Worm (Caenorhabditis elegans) whole organism, midembryonic: ENCODE measurements around the gene F26D11.1.

ENCODE experiments used
- flt-1 ChIP-seq: fragments of 200-800 bp; sonication (Bioruptor generic); IDR thresholded peaks from 2 replicates; pipeline ENCODE4 v1.3.6; 2022; ENCODE audit warnings: missing genetic modification characterization, missing compliant biosample characterization
- klf-2 ChIP-seq: fragments of 200-800 bp; sonication (Bioruptor generic); conservative IDR thresholded peaks from 2 replicates; pipeline ENCODE4 v1.3.6; 2022; ENCODE audit warnings: missing genetic modification reagents, missing genetic modification characterization, missing compliant biosample characterization
- med-1 ChIP-seq: sonication (generic microtip); optimal IDR thresholded peaks from 2 replicates; lab custom pipeline; 2017; ENCODE audit warnings: missing genetic modification characterization, mild to moderate bottlenecking, missing compliant biosample characterization, antibody characterized with exemption, missing genetic modification reagents; ENCODE audit not compliant: insufficient read depth
- tab-1 ChIP-seq: fragments of 200-800 bp; sonication (Bioruptor generic); IDR thresholded peaks from 2 replicates; pipeline ENCODE4 v1.3.6; 2022; ENCODE audit warnings: missing genetic modification characterization, missing compliant biosample characterization
- ztf-23 ChIP-seq: fragments of 200-800 bp; sonication (Bioruptor generic); IDR thresholded peaks from 2 replicates; pipeline ENCODE4 v1.3.6; 2022; ENCODE audit warnings: missing genetic modification reagents, missing genetic modification characterization, missing compliant biosample characterization
- ztf-29 ChIP-seq: fragments of 200-800 bp; sonication (Bioruptor generic); IDR thresholded peaks from 2 replicates; pipeline ENCODE4 v1.3.6; 2022; ENCODE audit warnings: missing genetic modification reagents, missing genetic modification characterization, missing compliant biosample characterization

- TF ChIP-seq med-1 (GFP tag; lab: Kevin White, UChicago) (no peak), klf-2 (no peak), ztf-29 (no peak), tab-1 (no peak), flt-1 (no peak), ztf-23 (GFP tag; lab: Robert Waterston, UW) (no peak)
Observed at ce11 chrV:8013901-8014388, 32.6 kb downstream of the F26D11.1 start, which contains the start of gene Y97E10AR.6.
